Fruit fly (Drosophila melanogaster): ENCODE data around the gene Akr1B.

Akr1B gene

DNA sequence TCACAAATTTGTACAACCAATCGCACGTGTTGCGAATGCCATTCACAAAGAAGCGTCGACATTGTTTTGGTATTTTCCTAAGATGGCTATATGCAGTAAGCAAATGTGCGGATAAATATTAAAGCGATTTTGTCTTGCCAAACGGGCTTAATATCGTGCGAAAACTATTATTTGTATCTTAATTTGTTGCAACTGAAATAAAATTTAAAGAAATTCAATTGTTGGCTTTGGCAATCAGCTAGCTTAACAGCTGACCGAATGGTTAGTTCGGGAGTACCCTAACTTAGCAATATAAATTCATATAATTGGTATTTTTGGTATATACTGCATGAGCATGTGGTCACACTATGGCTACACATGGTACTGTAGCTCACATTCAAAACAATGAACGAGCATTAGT is 24.2 kb upstream of the Akr1B start, which contains the start of the genes RIOK1 and Polr3H (continued):
- TF ChIP-seq Sry-β (GFP tag; optimal IDR thresholded peaks at IDR 0.05) = peak; percentile 56
- no peak for TF ChIP-seq lov (optimal IDR thresholded peaks at IDR 0.05)
- no peak for TF ChIP-seq lov (GFP tag; IDR thresholded peaks at IDR 0.05)
- peak; percentile 51; the same call in 3 of the 4 replicates for TF ChIP-seq Gug (GFP tag; IDR thresholded peaks at IDR 0.05)
- no peak for TF ChIP-seq CG7928 (GFP tag; optimal IDR thresholded peaks at IDR 0.05)
- peak; percentile 55 for TF ChIP-seq bcd (GFP tag; optimal IDR thresholded peaks at IDR 0.05)
- TF ChIP-seq Opbp (GFP tag; IDR thresholded peaks at IDR 0.05; ENCODE audit: partially characterized antibody) = no peak
- TF ChIP-seq CoRest (tag; optimal IDR thresholded peaks at IDR 0.05) = no peak
- peak; percentile 55 for TF ChIP-seq CG1233 (GFP tag; optimal IDR thresholded peaks at IDR 0.05)
- peak; percentile 38; the same call in 1 of the 3 replicates for TF ChIP-seq CG14050 (GFP tag; IDR thresholded peaks at IDR 0.05)
- TF ChIP-seq Hmr (GFP tag; optimal IDR thresholded peaks at IDR 0.05) = peak; percentile 63
- peak; percentile 5 for TF ChIP-seq CG10462 (GFP tag; optimal IDR thresholded peaks at IDR 0.05)
- TF ChIP-seq CG2199 (GFP tag; IDR thresholded peaks at IDR 0.05) = 0 out of 3 replicates have a peak, but pooled peaks have one; percentile 20
- TF ChIP-seq grn (GFP tag; optimal IDR thresholded peaks at IDR 0.05) = no peak
- no peak for TF ChIP-seq ash1 (GFP tag; optimal IDR thresholded peaks at IDR 0.05)
- TF ChIP-seq kni (GFP tag; optimal IDR thresholded peaks at IDR 0.05) = no peak
- no peak for TF ChIP-seq CG12769 (tag; optimal IDR thresholded peaks at IDR 0.05)
- no peak for TF ChIP-seq pita (GFP tag; optimal IDR thresholded peaks at IDR 0.05)
- no peak for TF ChIP-seq CG17912 (GFP tag; optimal IDR thresholded peaks at IDR 0.05)
- TF ChIP-seq sim (GFP tag; IDR thresholded peaks at IDR 0.05) = no peak
- no peak for TF ChIP-seq odd (GFP tag; optimal IDR thresholded peaks at IDR 0.05)
- peak; percentile 67 for TF ChIP-seq CG10366 (GFP tag; IDR thresholded peaks at IDR 0.05)
- peak; percentile 47 for TF ChIP-seq CG5245 (GFP tag; optimal IDR thresholded peaks at IDR 0.05)
- TF ChIP-seq bigmax (GFP tag; optimal IDR thresholded peaks at IDR 0.05) = peak; percentile 1
- no peak for TF ChIP-seq CG34376 (GFP tag; optimal IDR thresholded peaks at IDR 0.05)
- peak; percentile 5 for TF ChIP-seq CG2875 (GFP tag; optimal IDR thresholded peaks at IDR 0.05)
- TF ChIP-seq CG9609 (GFP tag; optimal IDR thresholded peaks at IDR 0.05) = peak; percentile 76
- TF ChIP-seq disco-r (GFP tag; optimal IDR thresholded peaks at IDR 0.05) = peak; percentile 27
- no peak for TF ChIP-seq dimm (GFP tag; IDR thresholded peaks at IDR 0.05)
- peak; percentile 36 for TF ChIP-seq Six4 (GFP tag; optimal IDR thresholded peaks at IDR 0.05)
- no peak for TF ChIP-seq abd-A (tag; optimal IDR thresholded peaks at IDR 0.05)
- no peak for TF ChIP-seq Sox102F (GFP tag; optimal IDR thresholded peaks at IDR 0.05)
- no peak for TF ChIP-seq CG31441 (GFP tag; IDR thresholded peaks at IDR 0.05)
- TF ChIP-seq Neu2 (GFP tag; optimal IDR thresholded peaks at IDR 0.05; ENCODE audit: borderline replicate concordance) = peak; percentile 13
- no peak for TF ChIP-seq amos (GFP tag; IDR thresholded peaks at IDR 0.05; ENCODE audit: partially characterized antibody)
- peak; percentile 78 for TF ChIP-seq CG14710 (tag; optimal IDR thresholded peaks at IDR 0.05)
- peak; percentile 75 for TF ChIP-seq CG7786 (GFP tag; optimal IDR thresholded peaks at IDR 0.05)
- TF ChIP-seq GATAe (GFP tag; conservative IDR thresholded peaks at IDR 0.05) = no peak
- TF ChIP-seq CG10959 (GFP tag; IDR thresholded peaks at IDR 0.05) = no peak
- TF ChIP-seq CG2120 (GFP tag; optimal IDR thresholded peaks at IDR 0.05) = peak; percentile 89
- TF ChIP-seq sens (GFP tag) = peak; percentile 97
- no peak for TF ChIP-seq z (GFP tag; IDR thresholded peaks at IDR 0.05)
- TF ChIP-seq CG1529 (GFP tag; optimal IDR thresholded peaks at IDR 0.05) = no peak
- peak; percentile 14 for TF ChIP-seq CG11398 (GFP tag; optimal IDR thresholded peaks at IDR 0.05)
- TF ChIP-seq BtbVII (GFP tag; optimal IDR thresholded peaks at IDR 0.05) = no peak
- TF ChIP-seq Nf-YC (tag; optimal IDR thresholded peaks at IDR 0.05) = no peak
- no peak for TF ChIP-seq gem (tag; optimal IDR thresholded peaks at IDR 0.05)
- no peak for TF ChIP-seq seq (GFP tag; IDR thresholded peaks at IDR 0.05)
- no peak for TF ChIP-seq CTCF (GFP tag; optimal IDR thresholded peaks at IDR 0.05)
- no peak for TF ChIP-seq PHDP (tag; optimal IDR thresholded peaks at IDR 0.05)
- no peak for TF ChIP-seq CG15269 (tag; optimal IDR thresholded peaks at IDR 0.05)
- TF ChIP-seq CG6175 (GFP tag; IDR thresholded peaks at IDR 0.05) = no peak

Data from whole organism, embryonic.